Fruit fly (Drosophila melanogaster) whole organism, wandering third instar larva: ENCODE data around the gene CG15221.

Experiments
- Abd-B ChIP-seq: fragments of >200 bp; optimal IDR thresholded peaks from 2 replicates; lab custom pipeline; 2017; ENCODE audit warnings: missing biosample characterization, missing genetic modification characterization
- CG32264 ChIP-seq: fragments of 200-800 bp; sonication (Bioruptor generic); optimal IDR thresholded peaks from 2 replicates; lab custom pipeline; 2016; ENCODE audit warnings: missing biosample characterization, missing genetic modification characterization
- CG9705 ChIP-seq: fragments of 200-800 bp; sonication (Bioruptor generic); optimal IDR thresholded peaks from 2 replicates; lab custom pipeline; 2018; ENCODE audit warnings: missing biosample characterization, mild to moderate bottlenecking, missing genetic modification characterization
- CrebA ChIP-seq: fragments of 200-800 bp; sonication (Bioruptor generic); optimal IDR thresholded peaks from 2 replicates; lab custom pipeline; 2016; ENCODE audit warnings: missing biosample characterization, mild to moderate bottlenecking, missing genetic modification characterization, borderline replicate concordance
- Dfd ChIP-seq: fragments of >200 bp; optimal IDR thresholded peaks from 2 replicates; lab custom pipeline; 2017; ENCODE audit warnings: missing biosample characterization, missing genetic modification characterization
- Dif ChIP-seq: fragments of 200-275, 200-300 bp; sonication (Bioruptor generic); optimal IDR thresholded peaks from 2 replicates; lab custom pipeline; 2018; ENCODE audit warnings: missing biosample characterization, missing genetic modification characterization; ENCODE audit not compliant: partially characterized antibody
- GATAd ChIP-seq: sonication (Bioruptor generic); optimal IDR thresholded peaks from 2 replicates; lab custom pipeline; 2016; ENCODE audit warnings: missing biosample characterization, missing genetic modification characterization
- HLH106 ChIP-seq: fragments of 200-800 bp; optimal IDR thresholded peaks from 3 replicates; lab custom pipeline; 2019; ENCODE audit warnings: missing biosample characterization, mild to moderate bottlenecking, missing genetic modification characterization, moderate library complexity
- Hnf4 ChIP-seq: fragments of 200-800 bp; sonication (Bioruptor generic); optimal IDR thresholded peaks from 2 replicates; lab custom pipeline; 2016; ENCODE audit warnings: missing biosample characterization, mild to moderate bottlenecking, missing genetic modification characterization
- Hr78 ChIP-seq: fragments of >200 bp; optimal IDR thresholded peaks from 2 replicates; lab custom pipeline; 2017; ENCODE audit warnings: missing biosample characterization, missing genetic modification characterization
- Hr83 ChIP-seq: fragments of 200-300 bp; sonication (Bioruptor generic); optimal IDR thresholded peaks from 2 replicates; lab custom pipeline; 2016; ENCODE audit warnings: missing biosample characterization, mild to moderate bottlenecking, missing genetic modification characterization, moderate library complexity; ENCODE audit not compliant: poor library complexity, severe bottlenecking
- Jra ChIP-seq: sonication (Bioruptor generic); optimal IDR thresholded peaks from 2 replicates; lab custom pipeline; 2016; ENCODE audit warnings: missing biosample characterization, missing genetic modification characterization
- Mio ChIP-seq: sonication (Bioruptor generic); optimal IDR thresholded peaks from 2 replicates; lab custom pipeline; 2016; ENCODE audit warnings: missing biosample characterization, missing genetic modification characterization
- Myc ChIP-seq: fragments of >200 bp; optimal IDR thresholded peaks from 2 replicates; lab custom pipeline; 2017
- OdsH ChIP-seq: fragments of 200-800 bp; sonication (Bioruptor generic); optimal IDR thresholded peaks from 2 replicates; lab custom pipeline; 2016; ENCODE audit warnings: missing biosample characterization, mild to moderate bottlenecking, missing genetic modification characterization
- Rel ChIP-seq, 2 experiments: fragments of 200-800 bp; sonication (Bioruptor generic) in 1 of 2; optimal IDR thresholded peaks; 2 replicates in 1 of 2; 3 replicates in 1 of 2; lab custom pipeline; 2016 to 2019; ENCODE audit warnings: mild to moderate bottlenecking in 2 of 2, missing biosample characterization in 2 of 2, missing genetic modification characterization in 2 of 2, moderate library complexity in 1 of 2
- Sp1 ChIP-seq: fragments of 200-800 bp; sonication (Bioruptor generic); optimal IDR thresholded peaks from 3 replicates; lab custom pipeline; 2019; ENCODE audit warnings: missing biosample characterization, mild to moderate bottlenecking, missing genetic modification characterization, moderate library complexity
- Vsx2 ChIP-seq: fragments of 200-300, 225-300 bp; sonication (Bioruptor generic); optimal IDR thresholded peaks from 2 replicates; lab custom pipeline; 2018; ENCODE audit warnings: missing biosample characterization, missing genetic modification characterization; ENCODE audit not compliant: partially characterized antibody
- br ChIP-seq: fragments of 200-800 bp; sonication (Bioruptor generic); optimal IDR thresholded peaks from 2 replicates; lab custom pipeline; 2016; ENCODE audit warnings: missing biosample characterization, missing genetic modification characterization
- brk ChIP-seq: fragments of 200-800 bp; sonication (Bioruptor generic); optimal IDR thresholded peaks from 2 replicates; lab custom pipeline; 2016; ENCODE audit warnings: missing biosample characterization, mild to moderate bottlenecking, missing genetic modification characterization
- dl ChIP-seq, 2 experiments: fragments of 175-275, 200-275 bp in 1 of 2; fragments of 200-275 bp in 1 of 2; sonication (Bioruptor generic); optimal IDR thresholded peaks; lab custom pipeline; 2018; ENCODE audit warnings: mild to moderate bottlenecking in 2 of 2, missing biosample characterization in 2 of 2, missing genetic modification characterization in 2 of 2, moderate library complexity in 2 of 2; ENCODE audit not compliant: partially characterized antibody in 2 of 2, insufficient read depth in 1 of 2
- dmrt93B ChIP-seq: fragments of 200-800 bp; sonication (Bioruptor generic); optimal IDR thresholded peaks from 2 replicates; lab custom pipeline; 2018; ENCODE audit warnings: missing biosample characterization, mild to moderate bottlenecking, missing genetic modification characterization
- dsf ChIP-seq: sonication (Bioruptor generic); optimal IDR thresholded peaks from 2 replicates; lab custom pipeline; 2016; ENCODE audit warnings: missing biosample characterization, missing genetic modification characterization, borderline replicate concordance
- ey ChIP-seq: fragments of 200-800 bp; sonication (Bioruptor generic); optimal IDR thresholded peaks from 2 replicates; lab custom pipeline; 2016; ENCODE audit warnings: missing biosample characterization, missing genetic modification characterization
- foxo ChIP-seq, 2 experiments: fragments of 200-800 bp; sonication (Bioruptor generic); optimal IDR thresholded peaks; 2 replicates in 1 of 2; 3 replicates in 1 of 2; lab custom pipeline; 2016 to 2017; ENCODE audit warnings: missing biosample characterization in 2 of 2, missing genetic modification characterization in 2 of 2
- fru ChIP-seq: fragments of 200-800 bp; sonication (Bioruptor generic); optimal IDR thresholded peaks from 3 replicates; lab custom pipeline; 2016; ENCODE audit warnings: missing biosample characterization, mild to moderate bottlenecking, missing genetic modification characterization
- h ChIP-seq: fragments of 200-800 bp; sonication (Bioruptor generic); optimal IDR thresholded peaks from 3 replicates; lab custom pipeline; 2016; ENCODE audit warnings: missing biosample characterization, mild to moderate bottlenecking, missing genetic modification characterization
- jim ChIP-seq: fragments of 175-275, 200-325 bp; sonication (Bioruptor generic); optimal IDR thresholded peaks from 2 replicates; lab custom pipeline; 2016; ENCODE audit warnings: missing biosample characterization, mild to moderate bottlenecking, missing genetic modification characterization
- lola ChIP-seq: fragments of >200 bp; optimal IDR thresholded peaks from 2 replicates; lab custom pipeline; 2017; ENCODE audit warnings: missing biosample characterization, missing genetic modification characterization
- pan ChIP-seq: fragments of >200 bp; optimal IDR thresholded peaks from 2 replicates; lab custom pipeline; 2017
- psq ChIP-seq: fragments of 200-800 bp; sonication (Bioruptor generic); optimal IDR thresholded peaks from 3 replicates; lab custom pipeline; 2017; ENCODE audit warnings: missing biosample characterization, mild to moderate bottlenecking, missing genetic modification characterization, moderate library complexity
- rgr ChIP-seq: fragments of 200-800 bp; sonication (Bioruptor generic); optimal IDR thresholded peaks from 3 replicates; lab custom pipeline; 2016; ENCODE audit warnings: missing biosample characterization, mild to moderate bottlenecking, missing genetic modification characterization
- sage ChIP-seq: fragments of 200-800 bp; sonication (Bioruptor generic); optimal IDR thresholded peaks from 2 replicates; lab custom pipeline; 2016; ENCODE audit warnings: missing biosample characterization, mild to moderate bottlenecking, missing genetic modification characterization
- sv ChIP-seq: fragments of 200-800 bp; sonication (Bioruptor generic); optimal IDR thresholded peaks from 3 replicates; lab custom pipeline; 2016; ENCODE audit warnings: missing biosample characterization, missing genetic modification characterization
- tai ChIP-seq: sonication (Bioruptor generic); optimal IDR thresholded peaks from 2 replicates; lab custom pipeline; 2016; ENCODE audit warnings: missing biosample characterization, missing genetic modification characterization
- usp ChIP-seq: fragments of >200 bp; optimal IDR thresholded peaks from 2 replicates; lab custom pipeline; 2017; ENCODE audit warnings: missing biosample characterization, missing genetic modification characterization
- woc ChIP-seq: sonication (Bioruptor generic); optimal IDR thresholded peaks from 2 replicates; lab custom pipeline; 2016; ENCODE audit warnings: missing biosample characterization, mild to moderate bottlenecking, missing genetic modification characterization

CG15221 gene

dm6 chrX:11680405-11680804 is 43.6 kb upstream of the CG15221 start:
- TF ChIP-seq fru (GFP tag; lab: Kevin White, UChicago) (no peak), brk (GFP tag; lab: Kevin White, UChicago) (no peak), pan (lab: Kevin White, UChicago) (no peak), ey (GFP tag; lab: Kevin White, UChicago) (no peak), h (no peak), Hnf4 (GFP tag; lab: Kevin White, UChicago) (no peak), Hr83 (GFP tag; lab: Kevin White, UChicago) (no peak), Hr78 (GFP tag; lab: Kevin White, UChicago) (no peak), dmrt93B (GFP tag; lab: Kevin White, UChicago) (no peak), HLH106 (no peak), GATAd (GFP tag; lab: Kevin White, UChicago) (no peak), CrebA (GFP tag; lab: Kevin White, UChicago) (no peak), woc (GFP tag; lab: Kevin White, UChicago) (no peak), Vsx2 (no peak)

- TF ChIP-seq h (peak; percentile 69), OdsH (GFP tag; lab: Kevin White, UChicago) (peak; percentile 15), Hnf4 (GFP tag; lab: Kevin White, UChicago) (peak; percentile 36), Rel (GFP tag; optimal IDR thresholded peaks at IDR 0.05; lab: Kevin White, UChicago) (peak; percentile 17), Rel (tag; optimal IDR thresholded peaks at IDR 0.05; lab: Kevin White, UChicago) (peak; percentile 25), dl (GFP tag; optimal IDR thresholded peaks at IDR 0.05; lab: Kevin White, UChicago; ENCODE audit: insufficient read depth in 1 of 2, partially characterized antibody in 2 of 2) (peak; percentile 77 to 92), sage (GFP tag; lab: Kevin White, UChicago) (peak; percentile 44), CG9705 (GFP tag; lab: Kevin White, UChicago) (peak; percentile 67), CG32264 (GFP tag; lab: Kevin White, UChicago) (no peak), Jra (GFP tag; lab: Kevin White, UChicago) (peak; percentile 13), Vsx2 (no peak), sv (peak; percentile 13), foxo (GFP tag; optimal IDR thresholded peaks at IDR 0.05; lab: Kevin White, UChicago) (peak; percentile 59 to 76), brk (GFP tag; lab: Kevin White, UChicago) (no peak), lola (GFP tag; lab: Kevin White, UChicago) (no peak), Hr83 (GFP tag; lab: Kevin White, UChicago) (peak; percentile 50), HLH106 (peak; percentile 77), GATAd (GFP tag; lab: Kevin White, UChicago) (no peak), tai (GFP tag; lab: Kevin White, UChicago) (peak; percentile 72), Sp1 (peak; percentile 60), Dfd (GFP tag; lab: Kevin White, UChicago) (no peak), dmrt93B (GFP tag; lab: Kevin White, UChicago) (peak; percentile 48), br (GFP tag; lab: Kevin White, UChicago) (peak; percentile 53), fru (GFP tag; lab: Kevin White, UChicago) (peak; percentile 100), Mio (GFP tag; lab: Kevin White, UChicago) (no peak), woc (GFP tag; lab: Kevin White, UChicago) (peak; percentile 72), rgr (GFP tag; lab: Kevin White, UChicago) (peak; percentile 72), psq (GFP tag; lab: Kevin White, UChicago) (peak; percentile 72), Dif (GFP tag; lab: Kevin White, UChicago) (peak; percentile 93), ey (GFP tag; lab: Kevin White, UChicago) (peak; percentile 75)
Measured at dm6 chrX:11681558-11682551, 42.2 kb upstream of the CG15221 start.

dm6 chrX:11683480-11683879 is 40.6 kb upstream of the CG15221 start:
- TF ChIP-seq Dif (GFP tag; lab: Kevin White, UChicago) (peak; percentile 71), Hnf4 (GFP tag; lab: Kevin White, UChicago) (no peak), Rel (GFP tag; optimal IDR thresholded peaks at IDR 0.05; lab: Kevin White, UChicago) (no peak), Rel (tag; optimal IDR thresholded peaks at IDR 0.05; lab: Kevin White, UChicago) (peak; percentile 60), Sp1 (peak; percentile 32), CrebA (GFP tag; lab: Kevin White, UChicago) (no peak), psq (GFP tag; lab: Kevin White, UChicago) (no peak), dl (GFP tag; optimal IDR thresholded peaks at IDR 0.05; lab: Kevin White, UChicago; ENCODE audit: insufficient read depth in 1 of 2, partially characterized antibody in 2 of 2) (peak in 1 of 2 experiments; percentile 15), CG32264 (GFP tag; lab: Kevin White, UChicago) (no peak), fru (GFP tag; lab: Kevin White, UChicago) (peak; percentile 36), sv (no peak), lola (GFP tag; lab: Kevin White, UChicago) (no peak), CG9705 (GFP tag; lab: Kevin White, UChicago) (no peak), Dfd (GFP tag; lab: Kevin White, UChicago) (no peak), usp (GFP tag; lab: Kevin White, UChicago) (no peak), HLH106 (no peak), jim (no peak), Hr83 (GFP tag; lab: Kevin White, UChicago) (peak; percentile 24), brk (GFP tag; lab: Kevin White, UChicago) (no peak), OdsH (GFP tag; lab: Kevin White, UChicago) (no peak), Myc (lab: Kevin White, UChicago) (no peak), Abd-B (GFP tag; lab: Kevin White, UChicago) (no peak), Jra (GFP tag; lab: Kevin White, UChicago) (no peak), br (GFP tag; lab: Kevin White, UChicago) (peak; percentile 12), rgr (GFP tag; lab: Kevin White, UChicago) (peak; percentile 40), tai (GFP tag; lab: Kevin White, UChicago) (no peak), h (peak; percentile 52), dsf (no peak), pan (lab: Kevin White, UChicago) (no peak), GATAd (GFP tag; lab: Kevin White, UChicago) (no peak)
